Worm (Caenorhabditis elegans) whole organism, L4/young adult: ENCODE measurements around the gene srt-22.

ENCODE experiments used
- W03F9.2 ChIP-seq: fragments of 150-350 bp; optimal IDR thresholded peaks from 2 replicates; lab custom pipeline; 2014; ENCODE audit warnings: missing biosample characterization, missing genetic modification characterization
- dao-5 ChIP-seq: sonication (generic microtip); optimal IDR thresholded peaks from 2 replicates; lab custom pipeline; 2016; ENCODE audit warnings: missing genotype, missing genetic modification characterization, moderate library complexity, missing compliant biosample characterization
- him-1 ChIP-seq: sonication (generic microtip); optimal IDR thresholded peaks from 2 replicates; lab custom pipeline; 2016; ENCODE audit warnings: missing genotype, missing genetic modification reagents, missing genetic modification characterization, missing compliant biosample characterization

DNA sequence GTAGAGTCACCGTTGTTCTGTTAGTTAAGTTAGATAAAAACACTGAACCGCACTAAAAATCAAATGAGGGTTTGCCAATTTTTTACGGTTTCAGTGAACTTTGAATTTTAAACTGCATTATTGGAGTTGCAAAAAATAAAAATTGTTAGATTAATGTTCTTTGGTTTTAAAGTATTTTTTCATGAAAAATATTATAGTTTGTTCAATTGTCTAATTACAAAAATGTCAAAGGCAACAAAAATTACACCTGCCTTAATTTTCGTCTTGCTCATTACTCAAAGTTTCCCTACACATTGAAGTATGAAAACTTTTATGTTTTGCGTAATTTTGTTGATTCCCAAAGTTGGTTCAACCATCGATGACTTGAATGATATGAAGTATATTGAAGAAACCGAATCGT lies 4.9 kb downstream of the srt-22 start, which contains the start of gene irld-62:
- TF ChIP-seq dao-5 (tag; lab: Kevin White, UChicago), result no peak
- no peak for TF ChIP-seq him-1 (tag; lab: Kevin White, UChicago)
- no peak for TF ChIP-seq W03F9.2 (tag; lab: Kevin White, UChicago)
